Fruit fly (Drosophila melanogaster): ENCODE results near the gene Art1.

Gene Art1

dm6 chr3R:10788186-10788585, at the start of gene Art1, which contains the start of gene Mcm5:
Gene Art1 (minus strand): TSS chr3R:10788226.
Gene Mcm5 (plus strand): TSS chr3R:10788524.
- peak; percentile 54 for TF ChIP-seq CG17801 (GFP tag; optimal IDR thresholded peaks at IDR 0.05; ENCODE audit: partially characterized antibody)

- no peak for TF ChIP-seq CG17801 (GFP tag; optimal IDR thresholded peaks at IDR 0.05; ENCODE audit: partially characterized antibody)
Measured at dm6 chr3R:10836924-10837323, 48.9 kb upstream of the Art1 start.

dm6 chr3R:10834893-10835292, 46.9 kb upstream of the Art1 start:
- TF ChIP-seq CG17801 (GFP tag; optimal IDR thresholded peaks at IDR 0.05; ENCODE audit: partially characterized antibody), result no peak

dm6 chr3R:10832526-10833165, 44.6 kb upstream of the Art1 start:
- no peak for TF ChIP-seq CG17801 (GFP tag; optimal IDR thresholded peaks at IDR 0.05; ENCODE audit: partially characterized antibody)

dm6 chr3R:10829746-10830145, 41.7 kb upstream of the Art1 start:
- TF ChIP-seq CG17801 (GFP tag; optimal IDR thresholded peaks at IDR 0.05; ENCODE audit: partially characterized antibody), result no peak

dm6 chr3R:10828688-10829087, 40.7 kb upstream of the Art1 start:
- no peak for TF ChIP-seq CG17801 (GFP tag; optimal IDR thresholded peaks at IDR 0.05; ENCODE audit: partially characterized antibody)

- peak; percentile 34 for TF ChIP-seq CG17801 (GFP tag; optimal IDR thresholded peaks at IDR 0.05; ENCODE audit: partially characterized antibody)
Measured at dm6 chr3R:10826796-10827524, 38.9 kb upstream of the Art1 start, which contains the start of gene Cad86C. Gene Cad86C (plus strand): TSS chr3R:10827079.

- no peak for TF ChIP-seq CG17801 (GFP tag; optimal IDR thresholded peaks at IDR 0.05; ENCODE audit: partially characterized antibody)
Measured at dm6 chr3R:10815032-10815431, 27.0 kb upstream of the Art1 start, which contains the start of the genes CG14693 and TTLL15. Gene CG14693 (minus strand): TSS chr3R:10815047. Gene TTLL15 (plus strand): TSS chr3R:10815288.

dm6 chr3R:10803855-10804254, 15.8 kb upstream of the Art1 start, which contains the start of gene CG14692:
Gene CG14692 (minus strand): TSS chr3R:10803955.
- no peak for TF ChIP-seq CG17801 (GFP tag; optimal IDR thresholded peaks at IDR 0.05; ENCODE audit: partially characterized antibody)

- TF ChIP-seq CG17801 (GFP tag; optimal IDR thresholded peaks at IDR 0.05; ENCODE audit: partially characterized antibody), result no peak
Measured at dm6 chr3R:10792604-10793003, 4.6 kb upstream of the Art1 start, which contains the start of gene CG14687. Gene CG14687 (plus strand): TSS chr3R:10792904.

- TF ChIP-seq CG17801 (GFP tag; optimal IDR thresholded peaks at IDR 0.05; ENCODE audit: partially characterized antibody), result peak; percentile 73
Measured at dm6 chr3R:10784058-10784499, 3.9 kb downstream of the Art1 start, which contains the start of the genes mRpL37 and Rbp1. Gene mRpL37 (minus strand): TSS chr3R:10784092. Gene Rbp1 (plus strand): TSS chr3R:10784383.

dm6 chr3R:10782167-10782566, 5.9 kb downstream of the Art1 start, which contains the start of gene CG42633:
Gene CG42633 (minus strand): TSS chr3R:10782267.
- TF ChIP-seq CG17801 (GFP tag; optimal IDR thresholded peaks at IDR 0.05; ENCODE audit: partially characterized antibody), result no peak

dm6 chr3R:10780161-10780560, 7.9 kb downstream of the Art1 start:
- no peak for TF ChIP-seq CG17801 (GFP tag; optimal IDR thresholded peaks at IDR 0.05; ENCODE audit: partially characterized antibody)

- TF ChIP-seq CG17801 (GFP tag; optimal IDR thresholded peaks at IDR 0.05; ENCODE audit: partially characterized antibody), result no peak
Measured at dm6 chr3R:10779269-10779668, 8.8 kb downstream of the Art1 start, which contains the start of gene Desi. Gene Desi (plus strand): TSS chr3R:10779569.

dm6 chr3R:10778151-10778550, 9.9 kb downstream of the Art1 start:
- no peak for TF ChIP-seq CG17801 (GFP tag; optimal IDR thresholded peaks at IDR 0.05; ENCODE audit: partially characterized antibody)

dm6 chr3R:10777274-10777673, 10.8 kb downstream of the Art1 start, which contains the start of the genes CG45076, CG45078 and fau:
Gene CG45076 (minus strand): TSS chr3R:10777374.
Gene CG45078 (minus strand): TSS chr3R:10777374.
Gene fau (minus strand): TSS chr3R:10777374.
- no peak for TF ChIP-seq CG17801 (GFP tag; optimal IDR thresholded peaks at IDR 0.05; ENCODE audit: partially characterized antibody)

Data from ovary, adult (tissue).